ENCODE assay signal across 4 fruit fly cellular contexts in the genomic region with DNA sequence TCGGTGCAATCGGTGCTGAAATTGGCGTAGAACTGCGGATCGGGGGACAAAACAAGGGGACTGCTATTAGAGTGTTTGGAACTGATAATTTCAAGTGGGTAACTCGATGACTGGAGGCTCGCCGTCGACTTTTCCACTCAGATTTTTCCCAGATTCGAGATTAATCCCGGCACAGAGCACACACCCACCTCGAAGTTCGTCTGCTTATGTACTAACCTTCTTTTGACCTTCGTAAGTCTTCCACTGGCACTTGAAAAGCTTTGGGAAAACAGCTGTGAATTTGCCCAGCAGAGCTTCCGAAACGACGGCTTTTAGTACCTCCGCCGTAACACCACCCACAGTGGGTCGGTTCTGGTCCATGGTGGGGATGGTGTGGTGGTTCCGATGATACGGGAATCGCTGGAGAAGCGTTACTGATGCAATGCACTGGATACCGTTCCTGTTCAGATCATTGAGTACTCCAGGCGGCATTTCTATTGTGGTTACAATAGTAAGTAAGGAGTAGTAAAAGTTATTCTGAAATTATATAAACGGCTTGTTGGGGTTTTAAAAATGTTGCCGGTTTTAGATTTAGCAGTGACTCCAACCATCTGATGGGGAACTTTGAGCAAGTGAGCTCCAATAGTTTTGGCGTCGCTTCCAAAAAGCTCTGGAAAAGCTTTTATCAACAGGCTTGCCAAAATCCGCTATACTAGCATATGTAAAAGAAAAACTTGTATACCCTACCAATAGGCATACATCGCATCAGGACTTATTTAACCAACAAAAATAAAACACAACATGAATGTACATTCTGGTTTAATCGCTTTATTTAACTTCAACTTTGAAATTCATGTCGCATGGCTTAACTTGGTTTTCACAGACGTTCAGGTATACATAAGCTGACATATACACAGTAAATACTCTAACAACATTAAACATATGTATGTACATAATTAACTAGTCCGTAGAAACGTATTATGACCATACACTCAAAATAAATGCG.
A peak's percentile ranks its signal among the peaks of the same experiment; 100 is the strongest.
TF ChIP-seq lines count a peak whose summit lies in the region.

Gene Tpi (minus strand): TSS at position 537 of the 985 bp plus-strand sequence.

TF ChIP-seq in whole organism, embryonic, 481 proteins besides CTCF, POLR2A, EP300 and RAD21 (continued from another document and continues in another):
- no peak for TF ChIP-seq CG15696 (tag; optimal IDR thresholded peaks at IDR 0.05; lab: Kevin White, UChicago)
- TF ChIP-seq CG12744 (GFP tag; optimal IDR thresholded peaks at IDR 0.05; lab: Kevin White, UChicago): no peak
- TF ChIP-seq Elba2 (GFP tag; optimal IDR thresholded peaks at IDR 0.05; lab: Kevin White, UChicago): no peak
- no peak for TF ChIP-seq fd96Cb (tag; optimal IDR thresholded peaks at IDR 0.05; lab: Kevin White, UChicago)
- no peak for TF ChIP-seq hth (optimal IDR thresholded peaks at IDR 0.05; lab: Kevin White, UChicago)
- TF ChIP-seq az2 (GFP tag; optimal IDR thresholded peaks at IDR 0.05; lab: Kevin White, UChicago): peak; percentile 41
- TF ChIP-seq CG8944 (GFP tag; optimal IDR thresholded peaks at IDR 0.05; lab: Kevin White, UChicago): no peak
- TF ChIP-seq Mrtf (GFP tag; IDR thresholded peaks at IDR 0.05; lab: Robert Waterston, UW): no peak
- no peak for TF ChIP-seq CG9797 (GFP tag; optimal IDR thresholded peaks at IDR 0.05; lab: Kevin White, UChicago)
- no peak for TF ChIP-seq CG32767 (GFP tag; IDR thresholded peaks at IDR 0.05; lab: Robert Waterston, UW)
- TF ChIP-seq Xrp1 (GFP tag; IDR thresholded peaks at IDR 0.05; lab: Robert Waterston, UW): no peak
- no peak for TF ChIP-seq bowl (GFP tag; IDR thresholded peaks at IDR 0.05; lab: Robert Waterston, UW)
- no peak for TF ChIP-seq sd (tag; optimal IDR thresholded peaks at IDR 0.05; lab: Kevin White, UChicago)
- no peak for TF ChIP-seq Scr (GFP tag; IDR thresholded peaks at IDR 0.05; lab: Robert Waterston, UW; ENCODE audit: partially characterized antibody)
- no peak for TF ChIP-seq exex (tag; optimal IDR thresholded peaks at IDR 0.05; lab: Kevin White, UChicago)
- peak; percentile 19 for TF ChIP-seq CG18011 (GFP tag; optimal IDR thresholded peaks at IDR 0.05; lab: Kevin White, UChicago)
- TF ChIP-seq CG34422 (GFP tag; IDR thresholded peaks at IDR 0.05; lab: Robert Waterston, UW): no peak
- no peak for TF ChIP-seq CG4707 (GFP tag; optimal IDR thresholded peaks at IDR 0.05; lab: Kevin White, UChicago)
- TF ChIP-seq bsh (GFP tag; optimal IDR thresholded peaks at IDR 0.05; lab: Kevin White, UChicago): no peak
- TF ChIP-seq caup (GFP tag; optimal IDR thresholded peaks at IDR 0.05; lab: Kevin White, UChicago; ENCODE audit: severe bottlenecking): no peak
- TF ChIP-seq CG17359 (tag; optimal IDR thresholded peaks at IDR 0.05; lab: Kevin White, UChicago): no peak
- TF ChIP-seq CG17328 (GFP tag; IDR thresholded peaks at IDR 0.05; lab: Robert Waterston, UW): 0 out of 2 replicates have a peak, but pooled peaks have one; percentile 16
- TF ChIP-seq Xbp1 (GFP tag; optimal IDR thresholded peaks at IDR 0.05; lab: Kevin White, UChicago): peak; percentile 52
- TF ChIP-seq CrebB (tag; optimal IDR thresholded peaks at IDR 0.05; lab: Kevin White, UChicago): peak; percentile 31
- TF ChIP-seq Usf (GFP tag; optimal IDR thresholded peaks at IDR 0.05; lab: Kevin White, UChicago): no peak
- TF ChIP-seq hkb (optimal IDR thresholded peaks at IDR 0.05; lab: Kevin White, UChicago): peak; percentile 97
- TF ChIP-seq hkb (GFP tag; IDR thresholded peaks at IDR 0.05; lab: Robert Waterston, UW): no peak
- no peak for TF ChIP-seq CG12391 (tag; optimal IDR thresholded peaks at IDR 0.05; lab: Kevin White, UChicago)
- TF ChIP-seq BEAF-32 (GFP tag; optimal IDR thresholded peaks at IDR 0.05; lab: Kevin White, UChicago): peak; percentile 29
- TF ChIP-seq ewg (GFP tag; optimal IDR thresholded peaks at IDR 0.05; lab: Kevin White, UChicago): no peak
- TF ChIP-seq CG10543 (GFP tag; optimal IDR thresholded peaks at IDR 0.05; lab: Kevin White, UChicago): no peak

TF ChIP-seq in whole organism, prepupa, 60 proteins besides CTCF, POLR2A, EP300 and RAD21 (continued from another document and continues in another):
- no peak for TF ChIP-seq fd85E (GFP tag; optimal IDR thresholded peaks at IDR 0.05; lab: Kevin White, UChicago)
- peak; percentile 27 for TF ChIP-seq Eip75B (GFP tag; optimal IDR thresholded peaks at IDR 0.05; lab: Kevin White, UChicago)
- TF ChIP-seq Eip93F (GFP tag; optimal IDR thresholded peaks at IDR 0.05; lab: Kevin White, UChicago): no peak
- TF ChIP-seq CG6163 (GFP tag; IDR thresholded peaks at IDR 0.05; lab: Robert Waterston, UW): peak; percentile 66
- peak; percentile 73 for TF ChIP-seq OdsH (GFP tag; optimal IDR thresholded peaks at IDR 0.05; lab: Kevin White, UChicago)
- TF ChIP-seq CG11294 (GFP tag; IDR thresholded peaks at IDR 0.05; lab: Robert Waterston, UW): no peak
- peak; percentile 65 for TF ChIP-seq lz (GFP tag; optimal IDR thresholded peaks at IDR 0.05; lab: Kevin White, UChicago)
- no peak for TF ChIP-seq Blimp-1 (GFP tag; optimal IDR thresholded peaks at IDR 0.05; lab: Kevin White, UChicago)
- TF ChIP-seq CG6792 (GFP tag; optimal IDR thresholded peaks at IDR 0.05; lab: Kevin White, UChicago): peak; percentile 50
- peak; percentile 78 for TF ChIP-seq pdm3 (GFP tag; optimal IDR thresholded peaks at IDR 0.05; lab: Kevin White, UChicago)
- peak; percentile 72 for TF ChIP-seq CG1621 (tag; optimal IDR thresholded peaks at IDR 0.05; lab: Kevin White, UChicago)
- no peak for TF ChIP-seq CG9139 (GFP tag; optimal IDR thresholded peaks at IDR 0.05; lab: Kevin White, UChicago)
- TF ChIP-seq CG31627 (GFP tag; optimal IDR thresholded peaks at IDR 0.05; lab: Kevin White, UChicago): peak; percentile 59
- no peak for TF ChIP-seq CG6854 (GFP tag; optimal IDR thresholded peaks at IDR 0.05; lab: Kevin White, UChicago)
- TF ChIP-seq Hr4 (GFP tag; optimal IDR thresholded peaks at IDR 0.05; lab: Kevin White, UChicago): peak; percentile 86
- no peak for TF ChIP-seq Ets96B (tag; optimal IDR thresholded peaks at IDR 0.05; lab: Kevin White, UChicago)
- peak; percentile 70 for TF ChIP-seq esn (GFP tag; optimal IDR thresholded peaks at IDR 0.05; lab: Kevin White, UChicago)
- TF ChIP-seq Gug (GFP tag; IDR thresholded peaks at IDR 0.05; lab: Robert Waterston, UW): no peak
- no peak for TF ChIP-seq CG6808 (GFP tag; optimal IDR thresholded peaks at IDR 0.05; lab: Kevin White, UChicago)
- TF ChIP-seq CG15336 (GFP tag; IDR thresholded peaks at IDR 0.05; lab: Robert Waterston, UW): peak; percentile 81
- peak; percentile 54 for TF ChIP-seq Ets21C (GFP tag; optimal IDR thresholded peaks at IDR 0.05; lab: Kevin White, UChicago)
- peak; percentile 16 for TF ChIP-seq CG7368 (GFP tag; optimal IDR thresholded peaks at IDR 0.05; lab: Kevin White, UChicago)
- peak; percentile 53 for TF ChIP-seq vri (GFP tag; optimal IDR thresholded peaks at IDR 0.05; lab: Kevin White, UChicago)
- TF ChIP-seq fd59A (GFP tag; optimal IDR thresholded peaks at IDR 0.05; lab: Kevin White, UChicago): no peak
- no peak for TF ChIP-seq fkh (GFP tag; optimal IDR thresholded peaks at IDR 0.05; lab: Kevin White, UChicago)
- peak; percentile 80 for TF ChIP-seq Sox102F (GFP tag; optimal IDR thresholded peaks at IDR 0.05; lab: Kevin White, UChicago)
- TF ChIP-seq dac (GFP tag; optimal IDR thresholded peaks at IDR 0.05; lab: Kevin White, UChicago): no peak
- TF ChIP-seq CG34406 (GFP tag; optimal IDR thresholded peaks at IDR 0.05; lab: Kevin White, UChicago): peak; percentile 55
- no peak for TF ChIP-seq CG11902 (GFP tag; optimal IDR thresholded peaks at IDR 0.05; lab: Kevin White, UChicago)
- no peak for TF ChIP-seq CG10669 (GFP tag; optimal IDR thresholded peaks at IDR 0.05; lab: Kevin White, UChicago)
- peak; percentile 62 for TF ChIP-seq CG10631 (GFP tag; optimal IDR thresholded peaks at IDR 0.05; lab: Kevin White, UChicago)
- TF ChIP-seq CG11762 (GFP tag; optimal IDR thresholded peaks at IDR 0.05; lab: Kevin White, UChicago; ENCODE audit: insufficient read depth): no peak

TF ChIP-seq in whole organism, pupa, 21 proteins besides CTCF, POLR2A, EP300 and RAD21 (continued from another document):
- TF ChIP-seq CG8159 (tag; optimal IDR thresholded peaks at IDR 0.05; lab: Kevin White, UChicago) (no peak), CG32121 (GFP tag; IDR thresholded peaks at IDR 0.05; lab: Robert Waterston, UW) (no peak), CG10348 (GFP tag; IDR thresholded peaks at IDR 0.05; lab: Robert Waterston, UW) (no peak)

TF ChIP-seq in whole organism, wandering third instar larva, 38 proteins besides CTCF, POLR2A, EP300 and RAD21 (continued from another document):
- TF ChIP-seq foxo (GFP tag; optimal IDR thresholded peaks at IDR 0.05; lab: Kevin White, UChicago) (peak in 1 of 2 experiments; percentile 58), dl (GFP tag; optimal IDR thresholded peaks at IDR 0.05; lab: Kevin White, UChicago; ENCODE audit: insufficient read depth in 1 of 2, partially characterized antibody in 2 of 2) (no peak), Hr83 (GFP tag; optimal IDR thresholded peaks at IDR 0.05; lab: Kevin White, UChicago; ENCODE audit: poor library complexity, severe bottlenecking) (peak; percentile 29), dmrt93B (GFP tag; optimal IDR thresholded peaks at IDR 0.05; lab: Kevin White, UChicago) (no peak)
